Worm (Caenorhabditis elegans) whole organism, L4 larva: ENCODE data around the gene Y62H9A.11.

Source experiments
- F44E2.7 ChIP-seq: fragments of 200-800 bp; sonication (Bioruptor generic); IDR thresholded peaks from 2 replicates; pipeline ENCODE4 v2.1.2; 2022; ENCODE audit warnings: missing genetic modification characterization, missing compliant biosample characterization
- Y75B8A.6 ChIP-seq: fragments of 200-800 bp; sonication (Bioruptor generic); IDR thresholded peaks from 2 replicates; pipeline ENCODE4 v1.3.6; 2022; ENCODE audit warnings: missing genetic modification reagents, missing genetic modification characterization, missing compliant biosample characterization
- aha-1 ChIP-seq: fragments of 150-350 bp; peaks from one replicate; lab custom pipeline; 2014; ENCODE audit warnings: missing biosample characterization, missing genetic modification characterization
- ama-1 ChIP-seq: fragments of 150-350 bp; optimal IDR thresholded peaks from 2 replicates; lab custom pipeline; 2014; ENCODE audit warnings: inconsistent platforms, mixed read lengths
- ceh-32 ChIP-seq: sonication (generic microtip); optimal IDR thresholded peaks from 2 replicates; lab custom pipeline; 2016; ENCODE audit warnings: mild to moderate bottlenecking, missing genetic modification characterization, missing compliant biosample characterization; ENCODE audit not compliant: poor library complexity
- ceh-62 ChIP-seq: sonication (generic microtip); optimal IDR thresholded peaks from 2 replicates; lab custom pipeline; 2017; ENCODE audit warnings: missing biosample characterization, missing genetic modification characterization
- daf-16 ChIP-seq, 3 experiments: sonication (generic microtip); optimal IDR thresholded peaks; 2 replicates each; lab custom pipeline; 2016 to 2017; ENCODE audit warnings: missing genetic modification characterization in 3 of 3, missing genetic modification reagents in 3 of 3, mild to moderate bottlenecking in 2 of 3, missing compliant biosample characterization in 2 of 3, missing biosample characterization in 1 of 3, moderate library complexity in 1 of 3
- dmd-6 ChIP-seq: fragments of 200-800 bp; sonication (Bioruptor generic); IDR thresholded peaks from 2 replicates; pipeline ENCODE4 v1.3.6; 2022; ENCODE audit warnings: missing genetic modification reagents, missing genetic modification characterization, missing compliant biosample characterization
- duxl-1 ChIP-seq: sonication (generic microtip); optimal IDR thresholded peaks from 2 replicates; lab custom pipeline; 2016; ENCODE audit warnings: mild to moderate bottlenecking, missing genetic modification characterization, moderate library complexity, missing compliant biosample characterization; ENCODE audit not compliant: poor library complexity
- dve-1 ChIP-seq: sonication (generic microtip); optimal IDR thresholded peaks from 2 replicates; lab custom pipeline; 2017; ENCODE audit warnings: antibody characterized with exemption, mild to moderate bottlenecking, missing genetic modification characterization, missing compliant biosample characterization; ENCODE audit not compliant: insufficient read depth
- fkh-10 ChIP-seq: fragments of 150-350 bp; optimal IDR thresholded peaks from 2 replicates; lab custom pipeline; 2014; ENCODE audit warnings: missing biosample characterization, missing genetic modification reagents, missing genetic modification characterization
- fos-1 ChIP-seq: fragments of 150-350 bp; optimal IDR thresholded peaks from 2 replicates; lab custom pipeline; 2014; ENCODE audit warnings: missing biosample characterization, missing genetic modification characterization
- hlh-11 ChIP-seq: fragments of 200-800 bp; sonication (Bioruptor generic); optimal IDR thresholded peaks from 2 replicates; lab custom pipeline; 2018; ENCODE audit warnings: mild to moderate bottlenecking, missing genetic modification characterization, missing compliant biosample characterization
- lin-1 ChIP-seq: fragments of 200-800 bp; sonication (Bioruptor generic); IDR thresholded peaks from 2 replicates; pipeline ENCODE4 v1.3.6; 2022; ENCODE audit warnings: missing genetic modification reagents, missing genetic modification characterization, missing compliant biosample characterization
- lin-13 ChIP-seq: fragments of 150-350 bp; optimal IDR thresholded peaks from 2 replicates; lab custom pipeline; 2014; ENCODE audit warnings: missing biosample characterization, missing genetic modification reagents, missing genetic modification characterization
- lin-29 ChIP-seq: fragments of 200-800 bp; sonication (Bioruptor generic); IDR thresholded peaks from 2 replicates; pipeline ENCODE4 v1.3.6; 2022; ENCODE audit warnings: missing genetic modification reagents, missing genetic modification characterization, missing compliant biosample characterization
- lir-3 ChIP-seq: sonication (generic microtip); optimal IDR thresholded peaks from 2 replicates; lab custom pipeline; 2016; ENCODE audit warnings: mild to moderate bottlenecking, missing genetic modification characterization, missing compliant biosample characterization
- madf-5 ChIP-seq, 2 experiments: fragments of 200-800 bp; sonication (Bioruptor generic); IDR thresholded peaks; 2 replicates each; pipeline ENCODE4 v1.3.6; 2022; ENCODE audit warnings: missing compliant biosample characterization in 2 of 2, missing genetic modification characterization in 2 of 2
- madf-9 ChIP-seq: fragments of 200-800 bp; sonication (Bioruptor generic); conservative IDR thresholded peaks from 2 replicates; pipeline ENCODE4 v1.3.6; 2022; ENCODE audit warnings: missing genetic modification reagents, missing genetic modification characterization, missing compliant biosample characterization
- mdl-1 ChIP-seq, 2 experiments: fragments of 150-350 bp in 1 of 2; sonication (generic microtip) in 1 of 2; optimal IDR thresholded peaks; 2 replicates each; lab custom pipeline; 2014 to 2017; ENCODE audit warnings: missing biosample characterization in 2 of 2, missing genetic modification characterization in 2 of 2
- nhr-102 ChIP-seq: sonication (generic microtip); optimal IDR thresholded peaks from 2 replicates; lab custom pipeline; 2016; ENCODE audit warnings: mild to moderate bottlenecking, missing genetic modification characterization, moderate library complexity, missing compliant biosample characterization
- nhr-111 ChIP-seq: fragments of 200-800 bp; sonication (Bioruptor generic); optimal IDR thresholded peaks from 2 replicates; lab custom pipeline; 2018; ENCODE audit warnings: mild to moderate bottlenecking, missing genetic modification characterization, missing compliant biosample characterization
- nhr-28 ChIP-seq: fragments of 150-350 bp; optimal IDR thresholded peaks from 2 replicates; lab custom pipeline; 2014; ENCODE audit warnings: missing biosample characterization, missing genetic modification characterization
- nhr-41 ChIP-seq: fragments of 200-800 bp; sonication (Bioruptor generic); IDR thresholded peaks from 2 replicates; pipeline ENCODE4 v1.3.6; 2022; ENCODE audit warnings: missing genetic modification reagents, missing genetic modification characterization, missing compliant biosample characterization
- nhr-77 ChIP-seq: fragments of 150-350 bp; optimal IDR thresholded peaks from 2 replicates; lab custom pipeline; 2014; ENCODE audit warnings: missing biosample characterization, missing genetic modification characterization
- php-3 ChIP-seq: fragments of 200-800 bp; sonication (Bioruptor generic); IDR thresholded peaks from 2 replicates; pipeline ENCODE4 v1.3.6; 2022; ENCODE audit warnings: missing genetic modification reagents, missing genetic modification characterization, missing compliant biosample characterization
- pqm-1 ChIP-seq: sonication (generic microtip); optimal IDR thresholded peaks from 2 replicates; lab custom pipeline; 2017; ENCODE audit warnings: missing biosample characterization, missing genetic modification characterization
- sdz-12 ChIP-seq: fragments of 200-800 bp; sonication (Bioruptor generic); optimal IDR thresholded peaks from 2 replicates; lab custom pipeline; 2018; ENCODE audit warnings: mild to moderate bottlenecking, missing genetic modification characterization, missing compliant biosample characterization
- set-16 ChIP-seq: fragments of 200-800 bp; sonication (Bioruptor generic); IDR thresholded peaks from 2 replicates; pipeline ENCODE4 v1.3.6; 2022; ENCODE audit warnings: missing genetic modification reagents, missing genetic modification characterization, missing compliant biosample characterization
- snpc-1.2 ChIP-seq: fragments of 200-800 bp; sonication (Bioruptor generic); IDR thresholded peaks from 2 replicates; pipeline ENCODE4 v1.3.6; 2022; ENCODE audit warnings: missing genetic modification reagents, missing genetic modification characterization, missing compliant biosample characterization
- spr-1 ChIP-seq: sonication (generic microtip); optimal IDR thresholded peaks from 2 replicates; lab custom pipeline; 2016; ENCODE audit warnings: mild to moderate bottlenecking, missing genetic modification characterization, missing compliant biosample characterization
- tra-1 ChIP-seq: fragments of 200-800 bp; sonication (Bioruptor generic); IDR thresholded peaks from 2 replicates; pipeline ENCODE4 v1.3.6; 2022; ENCODE audit warnings: missing genetic modification reagents, missing genetic modification characterization, missing compliant biosample characterization
- unc-39 ChIP-seq: sonication (generic microtip); optimal IDR thresholded peaks from 2 replicates; lab custom pipeline; 2017; ENCODE audit warnings: missing biosample characterization, missing genetic modification characterization
- zip-2 ChIP-seq: fragments of 150-350 bp; optimal IDR thresholded peaks from 2 replicates; lab custom pipeline; 2014; ENCODE audit warnings: missing biosample characterization, missing genetic modification characterization

The Y62H9A.11 gene

ce11 chrX:11913824-11914223 lies 6.7 kb upstream of the Y62H9A.11 start, which contains the start of gene Y62H9A.12:
Y62H9A.12 (plus strand) TSS chrX:11914124.
- TF ChIP-seq ceh-62 (tag; lab: Kevin White, UChicago) (no peak), snpc-1.2 (no peak), zip-2 (tag; lab: Kevin White, UChicago) (no peak), dve-1 (no peak), lir-3 (tag; lab: Kevin White, UChicago) (no peak), fkh-10 (GFP tag; lab: Kevin White, UChicago) (no peak), nhr-41 (GFP tag; lab: Robert Waterston, UW) (no peak), nhr-77 (tag; lab: Kevin White, UChicago) (no peak), ama-1 (no peak), nhr-102 (tag; lab: Kevin White, UChicago) (no peak), sdz-12 (GFP tag; lab: Kevin White, UChicago) (no peak)
- TF ChIP-seq, all 104 proteins: peak for 0

ce11 chrX:11910046-11910445 lies 2.9 kb upstream of the Y62H9A.11 start, which contains the start of gene Y62H9A.15:
Y62H9A.15 (minus strand) TSS chrX:11910145.
- TF ChIP-seq sdz-12 (GFP tag; lab: Kevin White, UChicago) (no peak), hlh-11 (tag; lab: Kevin White, UChicago) (peak; percentile 28), daf-16 (GFP tag; optimal IDR thresholded peaks at IDR 0.05; lab: Kevin White, UChicago) (no peak), daf-16 (tag; optimal IDR thresholded peaks at IDR 0.05; lab: Kevin White, UChicago) (peak; percentile 58), nhr-28 (tag; lab: Kevin White, UChicago) (peak; percentile 19), php-3 (GFP tag; lab: Robert Waterston, UW) (no peak), F44E2.7 (no peak), mdl-1 (tag; optimal IDR thresholded peaks at IDR 0.05; lab: Kevin White, UChicago) (peak in 1 of 2 experiments; percentile 25), dmd-6 (GFP tag; lab: Robert Waterston, UW) (peak; percentile 33; the same call in 1 of the 2 replicates), aha-1 (tag; lab: Kevin White, UChicago) (peak; percentile 6), unc-39 (no peak), dve-1 (peak; percentile 18), pqm-1 (tag; lab: Kevin White, UChicago) (peak; percentile 17)
- TF ChIP-seq, all 104 proteins: peak for 8

ce11 chrX:11909168-11909567 lies 2.0 kb upstream of the Y62H9A.11 start:
- TF ChIP-seq nhr-28 (tag; lab: Kevin White, UChicago) (peak; percentile 61), lin-1 (GFP tag; lab: Robert Waterston, UW) (0 out of 2 replicates have a peak, but pooled peaks have one; percentile 29), daf-16 (GFP tag; optimal IDR thresholded peaks at IDR 0.05; lab: Kevin White, UChicago) (no peak), daf-16 (tag; optimal IDR thresholded peaks at IDR 0.05; lab: Kevin White, UChicago) (peak; percentile 94), set-16 (GFP tag; lab: Robert Waterston, UW) (no peak), nhr-77 (tag; lab: Kevin White, UChicago) (peak; percentile 85), lin-29 (GFP tag; lab: Robert Waterston, UW) (no peak), tra-1 (GFP tag; lab: Robert Waterston, UW) (peak; percentile 55; the same call in 1 of the 2 replicates), ceh-32 (tag; lab: Kevin White, UChicago) (no peak), pqm-1 (tag; lab: Kevin White, UChicago) (peak; percentile 89), php-3 (GFP tag; lab: Robert Waterston, UW) (peak; percentile 90), dmd-6 (GFP tag; lab: Robert Waterston, UW) (peak; percentile 67), madf-9 (no peak), dve-1 (peak; percentile 62)

ce11 chrX:11908226-11908625 lies 1.1 kb upstream of the Y62H9A.11 start:
- TF ChIP-seq spr-1 (no peak), lin-29 (GFP tag; lab: Robert Waterston, UW) (no peak), pqm-1 (tag; lab: Kevin White, UChicago) (peak; percentile 16), duxl-1 (no peak), madf-5 (GFP tag; IDR thresholded peaks at IDR 0.05; lab: Robert Waterston, UW) (no peak), Y75B8A.6 (GFP tag; lab: Robert Waterston, UW) (no peak), fos-1 (tag; lab: Kevin White, UChicago) (no peak), aha-1 (tag; lab: Kevin White, UChicago) (peak; percentile 70), daf-16 (GFP tag; optimal IDR thresholded peaks at IDR 0.05; lab: Kevin White, UChicago) (no peak), daf-16 (tag; optimal IDR thresholded peaks at IDR 0.05; lab: Kevin White, UChicago) (peak; percentile 55), nhr-111 (GFP tag; lab: Kevin White, UChicago) (no peak), lin-13 (no peak)
